Fruit fly (Drosophila melanogaster) whole organism, embryonic: ENCODE data around the gene Tasp1.

Experiments
- CG10209 ChIP-seq: fragments of 200-800 bp; sonication (Bioruptor generic); optimal IDR thresholded peaks from 3 replicates; lab custom pipeline; 2017; ENCODE audit warnings: missing biosample characterization, mild to moderate bottlenecking, missing genetic modification characterization, missing genetic modification reagents
- CG10274 ChIP-seq: fragments of 200-800 bp; sonication (Bioruptor generic); optimal IDR thresholded peaks from 3 replicates; lab custom pipeline; 2017; ENCODE audit warnings: missing biosample characterization, mild to moderate bottlenecking, missing genetic modification characterization
- CG10321 ChIP-seq: fragments of 200-800 bp; sonication (Bioruptor generic); IDR thresholded peaks from 2 replicates; pipeline ENCODE4 v1.3.6; 2022; ENCODE audit warnings: missing biosample characterization, missing genetic modification characterization
- CG10462 ChIP-seq: fragments of 200-800 bp; sonication (Bioruptor generic); optimal IDR thresholded peaks from 2 replicates; lab custom pipeline; 2016; ENCODE audit warnings: missing biosample characterization, missing genetic modification characterization
- CG12769 ChIP-seq: fragments of 200-800 bp; sonication (Bioruptor generic); optimal IDR thresholded peaks from 2 replicates; lab custom pipeline; 2019; ENCODE audit warnings: missing biosample characterization, mild to moderate bottlenecking, missing genetic modification characterization, moderate library complexity
- CG13424 ChIP-seq: fragments of 200-800 bp; sonication (Bioruptor generic); optimal IDR thresholded peaks from 2 replicates; lab custom pipeline; 2019; ENCODE audit warnings: missing biosample characterization, mild to moderate bottlenecking, missing genetic modification characterization, moderate library complexity
- CG13894 ChIP-seq: fragments of 200-800 bp; sonication (Bioruptor generic); optimal IDR thresholded peaks from 3 replicates; lab custom pipeline; 2018; ENCODE audit warnings: missing biosample characterization, mild to moderate bottlenecking, missing genetic modification characterization, moderate library complexity
- CG14050 ChIP-seq: fragments of 200-800 bp; sonication (Bioruptor generic); IDR thresholded peaks from 3 replicates; pipeline ENCODE4 v1.3.6; 2022; ENCODE audit warnings: missing biosample characterization, missing genetic modification characterization
- CG17186 ChIP-seq: fragments of 200-800 bp; sonication (Bioruptor generic); optimal IDR thresholded peaks from 3 replicates; lab custom pipeline; 2017; ENCODE audit warnings: missing biosample characterization, missing genetic modification reagents, missing genetic modification characterization
- CG17328 ChIP-seq: fragments of 200-800 bp; sonication (Bioruptor generic); IDR thresholded peaks from 2 replicates; pipeline ENCODE4 v1.3.6; 2022; ENCODE audit warnings: missing biosample characterization, missing genetic modification characterization
- CG17361 ChIP-seq: fragments of 200-800 bp; sonication (Bioruptor generic); IDR thresholded peaks from 3 replicates; pipeline ENCODE4 v1.3.6; 2022; ENCODE audit warnings: missing biosample characterization, missing genetic modification characterization
- CG17612 ChIP-seq: fragments of 200-800 bp; sonication (Bioruptor generic); IDR thresholded peaks from 2 replicates; pipeline ENCODE4 v1.3.6; 2022; ENCODE audit warnings: missing biosample characterization, missing genetic modification characterization
- CG2120 ChIP-seq: fragments of 200-800 bp; sonication (Bioruptor generic); optimal IDR thresholded peaks from 3 replicates; lab custom pipeline; 2016; ENCODE audit warnings: missing biosample characterization, missing genetic modification characterization
- CG33213 ChIP-seq: fragments of 200-800 bp; sonication (Bioruptor generic); optimal IDR thresholded peaks from 3 replicates; lab custom pipeline; 2016; ENCODE audit warnings: missing biosample characterization, missing genetic modification characterization
- CG4282 ChIP-seq: fragments of 200-800 bp; sonication (Bioruptor generic); optimal IDR thresholded peaks from 2 replicates; lab custom pipeline; 2016; ENCODE audit warnings: missing biosample characterization, missing genetic modification characterization
- CG6689 ChIP-seq: fragments of 200-800 bp; sonication (Bioruptor generic); IDR thresholded peaks from 2 replicates; pipeline ENCODE4 v1.3.6; 2022; ENCODE audit warnings: missing biosample characterization, missing genetic modification characterization
- CG9215 ChIP-seq: fragments of 200-800 bp; sonication (Bioruptor generic); IDR thresholded peaks from 2 replicates; pipeline ENCODE4 v1.3.6; 2022; ENCODE audit warnings: missing biosample characterization, missing genetic modification characterization
- CHES-1-like ChIP-seq: fragments of 200-800 bp; sonication (Bioruptor generic); optimal IDR thresholded peaks from 2 replicates; lab custom pipeline; 2016; ENCODE audit warnings: missing biosample characterization, missing genetic modification characterization
- Dp ChIP-seq: fragments of 200-800 bp; sonication (Bioruptor generic); optimal IDR thresholded peaks from 2 replicates; lab custom pipeline; 2018; ENCODE audit warnings: missing biosample characterization, mild to moderate bottlenecking, missing genetic modification characterization, moderate library complexity
- Gsc ChIP-seq: fragments of 200-800 bp; sonication (Bioruptor generic); IDR thresholded peaks from 2 replicates; pipeline ENCODE4 v1.3.6; 2022; ENCODE audit warnings: missing biosample characterization, missing genetic modification characterization
- Kr ChIP-seq: fragments of 200-800 bp; sonication (Bioruptor generic); optimal IDR thresholded peaks from 2 replicates; lab custom pipeline; 2017; ENCODE audit warnings: missing biosample characterization, mild to moderate bottlenecking, missing genetic modification characterization
- MTF-1 ChIP-seq: fragments of 200-800 bp; sonication (Bioruptor generic); optimal IDR thresholded peaks from 2 replicates; lab custom pipeline; 2018; ENCODE audit warnings: missing biosample characterization, mild to moderate bottlenecking, missing genetic modification characterization, borderline replicate concordance
- Oaz ChIP-seq: fragments of 200-800 bp; sonication (Bioruptor generic); IDR thresholded peaks from 2 replicates; pipeline ENCODE4 v1.3.6; 2022; ENCODE audit warnings: missing biosample characterization, missing genetic modification characterization
- Oli ChIP-seq: fragments of 200-800 bp; sonication (Bioruptor generic); optimal IDR thresholded peaks from 2 replicates; lab custom pipeline; 2018; ENCODE audit warnings: missing biosample characterization, mild to moderate bottlenecking, missing genetic modification characterization, moderate library complexity
- Rfx ChIP-seq: fragments of 200-800 bp; sonication (Bioruptor generic); IDR thresholded peaks from 2 replicates; pipeline ENCODE4 v1.3.6; 2022; ENCODE audit warnings: missing biosample characterization, missing genetic modification characterization
- Side ChIP-seq: fragments of 200-800 bp; sonication (Bioruptor generic); optimal IDR thresholded peaks from 2 replicates; lab custom pipeline; 2016; ENCODE audit warnings: missing biosample characterization, missing genetic modification characterization
- Sox102F ChIP-seq: fragments of 200-800 bp; sonication (Bioruptor generic); optimal IDR thresholded peaks from 2 replicates; lab custom pipeline; 2018; ENCODE audit warnings: missing biosample characterization, mild to moderate bottlenecking, missing genetic modification characterization, moderate library complexity
- TFAM ChIP-seq: fragments of 200-800 bp; sonication (Bioruptor generic); optimal IDR thresholded peaks from 2 replicates; lab custom pipeline; 2017; ENCODE audit warnings: missing biosample characterization, missing genetic modification characterization, inconsistent platforms
- Taf1 ChIP-seq: fragments of 200-800 bp; sonication (Bioruptor generic); IDR thresholded peaks from 2 replicates; pipeline ENCODE4 v1.3.6; 2022; ENCODE audit warnings: missing biosample characterization, missing genetic modification characterization
- Trl ChIP-seq, 3 experiments: fragments of >200 bp in 2 of 3; fragments of 200-800 bp in 1 of 3; sonication (Bioruptor generic) in 1 of 3; optimal IDR thresholded peaks; 2 replicates in 1 of 3; 3 replicates in 2 of 3; lab custom pipeline; 2016 to 2017; ENCODE audit warnings: missing biosample characterization in 1 of 3, missing genetic modification characterization in 1 of 3
- Usf ChIP-seq: fragments of 200-800 bp; sonication (Bioruptor generic); optimal IDR thresholded peaks from 2 replicates; lab custom pipeline; 2017; ENCODE audit warnings: missing genotype, missing biosample characterization, missing genetic modification characterization
- ash1 ChIP-seq: fragments of 200-800 bp; sonication (Bioruptor generic); optimal IDR thresholded peaks from 2 replicates; lab custom pipeline; 2018; ENCODE audit warnings: missing biosample characterization, mild to moderate bottlenecking, missing genetic modification characterization
- croc ChIP-seq: fragments of 200-800 bp; sonication (Bioruptor generic); conservative IDR thresholded peaks from 3 replicates; pipeline ENCODE4 v1.3.6; 2022; ENCODE audit warnings: missing biosample characterization, missing genetic modification characterization
- dysf ChIP-seq: fragments of 200-800 bp; sonication (Bioruptor generic); IDR thresholded peaks from 3 replicates; pipeline ENCODE4 v1.3.6; 2022; ENCODE audit warnings: missing biosample characterization, missing genetic modification characterization
- esg ChIP-seq: fragments of 200-800 bp; sonication (Bioruptor generic); conservative IDR thresholded peaks from 2 replicates; pipeline ENCODE4 v1.3.6; 2022; ENCODE audit warnings: missing biosample characterization, missing genetic modification characterization
- fd64A ChIP-seq: fragments of 200-800 bp; sonication (Bioruptor generic); optimal IDR thresholded peaks from 3 replicates; lab custom pipeline; 2018; ENCODE audit warnings: missing biosample characterization, mild to moderate bottlenecking, missing genetic modification characterization
- ftz-f1 ChIP-seq: fragments of 200-800 bp; sonication (Bioruptor generic); optimal IDR thresholded peaks from 2 replicates; lab custom pipeline; 2016; ENCODE audit warnings: missing biosample characterization, missing genetic modification characterization
- ham ChIP-seq: fragments of 200-800 bp; sonication (Bioruptor generic); IDR thresholded peaks from 2 replicates; pipeline ENCODE4 v1.3.6; 2022; ENCODE audit warnings: missing biosample characterization, missing genetic modification characterization
- jing ChIP-seq: fragments of 200-800 bp; sonication (Bioruptor generic); optimal IDR thresholded peaks from 2 replicates; lab custom pipeline; 2018; ENCODE audit warnings: missing biosample characterization, mild to moderate bottlenecking, missing genetic modification characterization
- maf-S ChIP-seq: fragments of 200-800 bp; sonication (Bioruptor generic); optimal IDR thresholded peaks from 2 replicates; lab custom pipeline; 2016; ENCODE audit warnings: missing biosample characterization, missing genetic modification characterization
- nmo ChIP-seq: fragments of 200-800 bp; sonication (Bioruptor generic); optimal IDR thresholded peaks from 2 replicates; lab custom pipeline; 2018; ENCODE audit warnings: missing biosample characterization, mild to moderate bottlenecking, missing genetic modification characterization, moderate library complexity
- odd ChIP-seq: fragments of 200-800 bp; sonication (Bioruptor generic); optimal IDR thresholded peaks from 2 replicates; lab custom pipeline; 2017; ENCODE audit warnings: missing biosample characterization, mild to moderate bottlenecking, missing genetic modification characterization
- peb ChIP-seq: fragments of 200-800 bp; sonication (Bioruptor generic); IDR thresholded peaks from 2 replicates; pipeline ENCODE4 v1.3.6; 2022; ENCODE audit warnings: missing biosample characterization, missing genetic modification characterization
- pho ChIP-seq: fragments of 200-800 bp; sonication (Bioruptor generic); optimal IDR thresholded peaks from 2 replicates; lab custom pipeline; 2016; ENCODE audit warnings: missing biosample characterization, missing genetic modification characterization
- pita ChIP-seq: fragments of 200-800 bp; sonication (Bioruptor generic); optimal IDR thresholded peaks from 2 replicates; lab custom pipeline; 2017; ENCODE audit warnings: missing biosample characterization, mild to moderate bottlenecking, missing genetic modification characterization
- ranshi ChIP-seq: fragments of 200-800 bp; sonication (Bioruptor generic); IDR thresholded peaks from 2 replicates; pipeline ENCODE4 v1.3.6; 2022; ENCODE audit warnings: missing biosample characterization, missing genetic modification characterization
- scrt ChIP-seq: fragments of 200-800 bp; sonication (Bioruptor generic); optimal IDR thresholded peaks from 2 replicates; lab custom pipeline; 2018; ENCODE audit warnings: missing biosample characterization, mild to moderate bottlenecking, missing genetic modification characterization, moderate library complexity
- sima ChIP-seq: fragments of 200-800 bp; sonication (Bioruptor generic); optimal IDR thresholded peaks from 2 replicates; lab custom pipeline; 2016; ENCODE audit warnings: missing biosample characterization, missing genetic modification characterization
- slp2 ChIP-seq: fragments of 200-800 bp; sonication (Bioruptor generic); optimal IDR thresholded peaks from 2 replicates; lab custom pipeline; 2016; ENCODE audit warnings: missing biosample characterization, missing genetic modification characterization
- so ChIP-seq: fragments of 200-800 bp; sonication (Bioruptor generic); IDR thresholded peaks from 3 replicates; pipeline ENCODE4 v1.3.6; 2022; ENCODE audit warnings: missing biosample characterization, missing genetic modification characterization
- zen2 ChIP-seq: fragments of 200-800 bp; sonication (Bioruptor generic); IDR thresholded peaks from 3 replicates; pipeline ENCODE4 v1.3.6; 2022; ENCODE audit warnings: missing biosample characterization, missing genetic modification characterization; ENCODE audit not compliant: partially characterized antibody
- zf30C ChIP-seq: fragments of 200-800 bp; sonication (Bioruptor generic); optimal IDR thresholded peaks from 3 replicates; lab custom pipeline; 2018; ENCODE audit warnings: missing biosample characterization, mild to moderate bottlenecking, missing genetic modification characterization

Tasp1 gene

DNA sequence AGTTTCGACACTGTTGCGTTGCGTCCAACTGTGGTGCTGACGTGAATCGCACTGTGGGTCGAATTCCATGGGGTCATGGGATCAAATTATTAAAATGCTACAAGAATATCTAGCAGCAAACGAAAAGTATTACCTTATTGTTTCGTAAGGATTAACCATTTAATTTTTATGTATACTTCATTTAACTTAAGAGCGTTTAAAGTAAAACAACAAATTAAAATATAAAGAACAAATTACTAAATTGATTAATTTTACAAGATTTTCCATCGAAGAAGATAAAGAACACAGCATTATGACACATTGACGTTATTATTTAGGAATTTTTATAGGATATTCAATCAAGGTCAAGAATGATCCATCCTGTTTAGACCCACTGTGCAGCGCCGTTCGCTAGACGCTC lies 33.2 kb downstream of the Tasp1 start (continued):
- TF ChIP-seq CG13424 (peak; percentile 58), Sox102F (GFP tag; lab: Kevin White, UChicago) (peak; percentile 72), CG17186 (GFP tag; lab: Kevin White, UChicago) (no peak), CG10274 (GFP tag; lab: Kevin White, UChicago) (no peak), Taf1 (no peak), Trl (optimal IDR thresholded peaks at IDR 0.05; lab: Kevin White, UChicago) (no peak), Trl (GFP tag; optimal IDR thresholded peaks at IDR 0.05; lab: Kevin White, UChicago) (no peak), dysf (GFP tag; lab: Robert Waterston, UW) (peak; percentile 61), CG33213 (GFP tag; lab: Kevin White, UChicago) (no peak), ash1 (GFP tag; lab: Kevin White, UChicago) (no peak), pita (GFP tag; lab: Kevin White, UChicago) (no peak), CG9215 (GFP tag; lab: Robert Waterston, UW) (no peak), jing (GFP tag; lab: Kevin White, UChicago) (peak; percentile 26), odd (GFP tag; lab: Kevin White, UChicago) (peak; percentile 10), croc (GFP tag; lab: Robert Waterston, UW) (no peak), Oaz (GFP tag; lab: Robert Waterston, UW) (no peak), ham (no peak), CG6689 (peak; percentile 71), Side (GFP tag; lab: Kevin White, UChicago) (no peak), Kr (GFP tag; lab: Kevin White, UChicago) (no peak), CG14050 (GFP tag; lab: Robert Waterston, UW) (no peak), CG12769 (tag; lab: Kevin White, UChicago) (no peak), Rfx (GFP tag; lab: Robert Waterston, UW) (peak; percentile 31; the same call in 1 of the 2 replicates), Gsc (no peak), ftz-f1 (GFP tag; lab: Kevin White, UChicago) (no peak), CG10209 (peak; percentile 13), Oli (tag; lab: Kevin White, UChicago) (peak; percentile 68), so (GFP tag; lab: Robert Waterston, UW) (no peak), CG17361 (GFP tag; lab: Robert Waterston, UW) (peak; percentile 78), MTF-1 (GFP tag; lab: Kevin White, UChicago) (no peak), pho (GFP tag; lab: Kevin White, UChicago) (no peak), TFAM (GFP tag; lab: Kevin White, UChicago) (no peak), peb (GFP tag; lab: Robert Waterston, UW) (no peak), CG10462 (GFP tag; lab: Kevin White, UChicago) (peak; percentile 2), esg (GFP tag; lab: Robert Waterston, UW) (no peak), nmo (GFP tag; lab: Kevin White, UChicago) (peak; percentile 80), maf-S (GFP tag; lab: Kevin White, UChicago) (no peak), CG4282 (GFP tag; lab: Kevin White, UChicago) (no peak), CG13894 (no peak), fd64A (GFP tag; lab: Kevin White, UChicago) (no peak), Dp (GFP tag; lab: Kevin White, UChicago) (no peak), sima (GFP tag; lab: Kevin White, UChicago) (no peak), ranshi (GFP tag; lab: Robert Waterston, UW) (no peak), scrt (GFP tag; lab: Kevin White, UChicago) (no peak), slp2 (GFP tag; lab: Kevin White, UChicago) (no peak), CG10321 (no peak), CG17612 (GFP tag; lab: Robert Waterston, UW) (no peak), zf30C (no peak), zen2 (GFP tag; lab: Robert Waterston, UW) (no peak), CG2120 (peak; percentile 10), Usf (GFP tag; lab: Kevin White, UChicago) (no peak), CG17328 (GFP tag; lab: Robert Waterston, UW) (no peak), CHES-1-like (GFP tag; lab: Kevin White, UChicago) (no peak)
